Worm (Caenorhabditis elegans): ENCODE measurements around the gene igcm-2.

- TF ChIP-seq ama-1 (optimal IDR thresholded peaks at IDR 0.05) (no peak), ama-1 (GFP tag; optimal IDR thresholded peaks at IDR 0.05) (no peak), nhr-120 (GFP tag; IDR thresholded peaks at IDR 0.05) (no peak), F37B4.10 (GFP tag; IDR thresholded peaks at IDR 0.05) (no peak), lsy-27 (tag; optimal IDR thresholded peaks at IDR 0.05; ENCODE audit: borderline replicate concordance, insufficient read depth) (no peak), sptf-2 (GFP tag; optimal IDR thresholded peaks at IDR 0.05) (no peak), ceh-100 (GFP tag; IDR thresholded peaks at IDR 0.05) (no peak), unc-62 (GFP tag; optimal IDR thresholded peaks at IDR 0.05) (no peak), sdz-38 (tag; optimal IDR thresholded peaks at IDR 0.05) (no peak), ets-4 (GFP tag; optimal IDR thresholded peaks at IDR 0.05) (no peak), ceh-91 (GFP tag; IDR thresholded peaks at IDR 0.05) (no peak), attf-3 (GFP tag; conservative IDR thresholded peaks at IDR 0.05) (no peak), Y67H2A.10 (GFP tag; conservative IDR thresholded peaks at IDR 0.05) (no peak), pha-4 (tag; optimal IDR thresholded peaks at IDR 0.05) (no peak)
Observed at ce11 chrX:6347013-6347412, 44.4 kb downstream of the igcm-2 start, which contains the start of gene C03B1.9.

All from whole organism, young adult.